Fruit fly (Drosophila melanogaster) whole organism, embryonic: ENCODE results near the gene tomb.

Source experiments
- CG10209 ChIP-seq: fragments of 200-800 bp; sonication (Bioruptor generic); optimal IDR thresholded peaks from 3 replicates; lab custom pipeline; 2017; ENCODE audit warnings: missing biosample characterization, mild to moderate bottlenecking, missing genetic modification characterization, missing genetic modification reagents
- CG10321 ChIP-seq: fragments of 200-800 bp; sonication (Bioruptor generic); IDR thresholded peaks from 2 replicates; pipeline ENCODE4 v1.3.6; 2022; ENCODE audit warnings: missing biosample characterization, missing genetic modification characterization
- CG10654 ChIP-seq: fragments of 200-800 bp; sonication (Bioruptor generic); optimal IDR thresholded peaks from 2 replicates; lab custom pipeline; 2016; ENCODE audit warnings: missing biosample characterization, missing genetic modification characterization
- CG11696 ChIP-seq: fragments of 200-800 bp; sonication (Bioruptor generic); IDR thresholded peaks from 2 replicates; pipeline ENCODE4 v1.3.6; 2022; ENCODE audit warnings: missing biosample characterization, missing genetic modification characterization
- CG12104 ChIP-seq: fragments of 200-800 bp; sonication (Bioruptor generic); optimal IDR thresholded peaks from 3 replicates; lab custom pipeline; 2016; ENCODE audit warnings: missing biosample characterization, missing genetic modification characterization
- CG15269 ChIP-seq: fragments of 200-800 bp; sonication (Bioruptor generic); optimal IDR thresholded peaks from 2 replicates; lab custom pipeline; 2018; ENCODE audit warnings: missing biosample characterization, mild to moderate bottlenecking, missing genetic modification characterization, moderate library complexity
- CG15601 ChIP-seq: fragments of 200-800 bp; sonication (Bioruptor generic); optimal IDR thresholded peaks from 3 replicates; lab custom pipeline; 2019; ENCODE audit warnings: missing biosample characterization, mild to moderate bottlenecking, missing genetic modification characterization, moderate library complexity
- CG17328 ChIP-seq: fragments of 200-800 bp; sonication (Bioruptor generic); IDR thresholded peaks from 2 replicates; pipeline ENCODE4 v1.3.6; 2022; ENCODE audit warnings: missing biosample characterization, missing genetic modification characterization
- CG17912 ChIP-seq: fragments of 200-800 bp; sonication (Bioruptor generic); optimal IDR thresholded peaks from 2 replicates; lab custom pipeline; 2018; ENCODE audit warnings: missing biosample characterization, mild to moderate bottlenecking, missing genetic modification characterization
- CG18599 ChIP-seq: fragments of 200-800 bp; sonication (Bioruptor generic); optimal IDR thresholded peaks from 3 replicates; lab custom pipeline; 2017; ENCODE audit warnings: missing biosample characterization, missing genetic modification characterization, mild to moderate bottlenecking, moderate library complexity, missing genetic modification reagents
- CG18619 ChIP-seq: fragments of 200-800 bp; sonication (Bioruptor generic); optimal IDR thresholded peaks from 3 replicates; lab custom pipeline; 2017; ENCODE audit warnings: missing biosample characterization, mild to moderate bottlenecking, missing genetic modification characterization
- CG2116 ChIP-seq: fragments of 200-800 bp; sonication (Bioruptor generic); optimal IDR thresholded peaks from 3 replicates; lab custom pipeline; 2018; ENCODE audit warnings: missing biosample characterization, mild to moderate bottlenecking, missing genetic modification characterization
- CG2875 ChIP-seq: fragments of 200-800 bp; sonication (Bioruptor generic); optimal IDR thresholded peaks from 2 replicates; lab custom pipeline; 2017; ENCODE audit warnings: missing biosample characterization, mild to moderate bottlenecking, missing genetic modification characterization, missing genetic modification reagents
- CG3847 ChIP-seq: fragments of 200-800 bp; sonication (Bioruptor generic); IDR thresholded peaks from 2 replicates; pipeline ENCODE4 v1.3.6; 2022; ENCODE audit warnings: missing biosample characterization, missing genetic modification characterization
- CG6689 ChIP-seq: fragments of 200-800 bp; sonication (Bioruptor generic); IDR thresholded peaks from 2 replicates; pipeline ENCODE4 v1.3.6; 2022; ENCODE audit warnings: missing biosample characterization, missing genetic modification characterization
- CG6791 ChIP-seq: fragments of 200-800 bp; sonication (Bioruptor generic); IDR thresholded peaks from 3 replicates; pipeline ENCODE4 v1.3.6; 2022; ENCODE audit warnings: missing biosample characterization, missing genetic modification characterization; ENCODE audit not compliant: partially characterized antibody
- CG7839 ChIP-seq: fragments of 200-800 bp; sonication (Bioruptor generic); optimal IDR thresholded peaks from 3 replicates; lab custom pipeline; 2018; ENCODE audit warnings: missing biosample characterization, mild to moderate bottlenecking, missing genetic modification characterization, moderate library complexity
- CG8290 ChIP-seq, 3 experiments: fragments of 200-800 bp; sonication (Bioruptor generic); optimal IDR thresholded peaks; 2 replicates each; lab custom pipeline; 2016 to 2019; ENCODE audit warnings: missing biosample characterization in 3 of 3, missing genetic modification characterization in 3 of 3, mild to moderate bottlenecking in 2 of 3, moderate library complexity in 1 of 3
- CG9932 ChIP-seq: fragments of 200-800 bp; sonication (Bioruptor generic); IDR thresholded peaks from 2 replicates; pipeline ENCODE4 v1.3.6; 2022; ENCODE audit warnings: missing biosample characterization, missing genetic modification characterization
- Dip2 ChIP-seq: fragments of 200-800 bp; sonication (Bioruptor generic); IDR thresholded peaks from 2 replicates; pipeline ENCODE4 v1.3.6; 2022; ENCODE audit warnings: missing biosample characterization, missing genetic modification characterization
- Dp ChIP-seq: fragments of 200-800 bp; sonication (Bioruptor generic); optimal IDR thresholded peaks from 2 replicates; lab custom pipeline; 2018; ENCODE audit warnings: missing biosample characterization, mild to moderate bottlenecking, missing genetic modification characterization, moderate library complexity
- HLH54F ChIP-seq: fragments of 200-800 bp; sonication (Bioruptor generic); optimal IDR thresholded peaks from 3 replicates; lab custom pipeline; 2016; ENCODE audit warnings: missing biosample characterization, missing genetic modification characterization
- Hsf ChIP-seq: fragments of 200-800 bp; sonication (Bioruptor generic); optimal IDR thresholded peaks from 3 replicates; lab custom pipeline; 2016; ENCODE audit warnings: missing biosample characterization, missing genetic modification characterization
- Nf-YA ChIP-seq: fragments of 200-800 bp; sonication (Bioruptor generic); IDR thresholded peaks from 2 replicates; pipeline ENCODE4 v1.3.6; 2022; ENCODE audit warnings: missing biosample characterization, missing genetic modification characterization
- Pdp1 ChIP-seq, 2 experiments: fragments of 200-800 bp; sonication (Bioruptor generic); optimal IDR thresholded peaks; 3 replicates each; lab custom pipeline; 2016; ENCODE audit warnings: missing biosample characterization in 2 of 2, missing genetic modification characterization in 2 of 2, mild to moderate bottlenecking in 1 of 2, moderate library complexity in 1 of 2
- Sry-δ ChIP-seq: fragments of 200-800 bp; sonication (Bioruptor generic); optimal IDR thresholded peaks from 2 replicates; lab custom pipeline; 2016; ENCODE audit warnings: missing biosample characterization, missing genetic modification characterization
- Stat92E ChIP-seq, 3 experiments: fragments of >200 bp in 2 of 3; fragments of 200-800 bp in 1 of 3; sonication (Bioruptor generic) in 1 of 3; optimal IDR thresholded peaks; 2 replicates each; lab custom pipeline; 2017 to 2019; ENCODE audit warnings: missing biosample characterization in 3 of 3, missing genetic modification characterization in 3 of 3, mild to moderate bottlenecking in 1 of 3, moderate library complexity in 1 of 3
- Taf1 ChIP-seq: fragments of 200-800 bp; sonication (Bioruptor generic); IDR thresholded peaks from 2 replicates; pipeline ENCODE4 v1.3.6; 2022; ENCODE audit warnings: missing biosample characterization, missing genetic modification characterization
- Xrp1 ChIP-seq: fragments of 200-800 bp; sonication (Bioruptor generic); IDR thresholded peaks from 2 replicates; pipeline ENCODE4 v1.3.6; 2022; ENCODE audit warnings: missing biosample characterization, missing genetic modification characterization
- YL-1 ChIP-seq: fragments of 200-800 bp; sonication (Bioruptor generic); optimal IDR thresholded peaks from 3 replicates; lab custom pipeline; 2017; ENCODE audit warnings: missing biosample characterization, mild to moderate bottlenecking, missing genetic modification characterization
- aop ChIP-seq: fragments of 200-800 bp; sonication (Bioruptor generic); IDR thresholded peaks from 2 replicates; pipeline ENCODE4 v1.3.6; 2022; ENCODE audit warnings: missing biosample characterization, missing genetic modification characterization
- dpn ChIP-seq, 2 experiments: fragments of 200-800 bp; sonication (Bioruptor generic); optimal IDR thresholded peaks; 3 replicates each; lab custom pipeline; 2016; ENCODE audit warnings: missing biosample characterization in 2 of 2, missing genetic modification characterization in 2 of 2
- ewg ChIP-seq: fragments of 200-800 bp; sonication (Bioruptor generic); optimal IDR thresholded peaks from 3 replicates; lab custom pipeline; 2017; ENCODE audit warnings: mild to moderate bottlenecking, missing biosample characterization, missing genetic modification reagents, missing genetic modification characterization
- exex ChIP-seq: fragments of 200-800 bp; sonication (Bioruptor generic); optimal IDR thresholded peaks from 4 replicates; lab custom pipeline; 2018; ENCODE audit warnings: missing biosample characterization, mild to moderate bottlenecking, missing genetic modification characterization, moderate library complexity
- ftz-f1 ChIP-seq: fragments of 200-800 bp; sonication (Bioruptor generic); optimal IDR thresholded peaks from 2 replicates; lab custom pipeline; 2016; ENCODE audit warnings: missing biosample characterization, missing genetic modification characterization
- lilli ChIP-seq: fragments of 200-800 bp; sonication (Bioruptor generic); optimal IDR thresholded peaks from 3 replicates; lab custom pipeline; 2016; ENCODE audit warnings: missing biosample characterization, missing genetic modification characterization
- lov ChIP-seq, 2 experiments: fragments of 200-800 bp in 1 of 2; fragments of >200 bp in 1 of 2; sonication (Bioruptor generic) in 1 of 2; IDR thresholded peaks in 1 of 2; optimal IDR thresholded peaks in 1 of 2; 2 replicates in 1 of 2; 3 replicates in 1 of 2; pipeline versions ENCODE4 v1.3.6 to Lab custom; 2017 to 2022; ENCODE audit warnings: missing biosample characterization in 1 of 2, missing genetic modification characterization in 1 of 2
- pan ChIP-seq, 4 experiments: fragments of >200 bp in 3 of 4; fragments of 200-800 bp in 1 of 4; sonication (Bioruptor generic) in 1 of 4; optimal IDR thresholded peaks in 3 of 4; IDR thresholded peaks in 1 of 4; 2 replicates each; pipeline versions ENCODE4 v1.3.6 to Lab custom; 2017 to 2022; ENCODE audit warnings: missing biosample characterization in 2 of 4, missing genetic modification characterization in 2 of 4, mixed read lengths in 1 of 4
- peb ChIP-seq: fragments of 200-800 bp; sonication (Bioruptor generic); IDR thresholded peaks from 2 replicates; pipeline ENCODE4 v1.3.6; 2022; ENCODE audit warnings: missing biosample characterization, missing genetic modification characterization
- prd ChIP-seq, 3 experiments: fragments of >200 bp in 2 of 3; fragments of 200-800 bp in 1 of 3; sonication (Bioruptor generic) in 1 of 3; optimal IDR thresholded peaks in 2 of 3; IDR thresholded peaks in 1 of 3; 2 replicates in 2 of 3; 3 replicates in 1 of 3; pipeline versions ENCODE4 v1.3.6 to Lab custom; 2017 to 2022; ENCODE audit warnings: missing biosample characterization in 1 of 3, missing genetic modification characterization in 1 of 3
- row ChIP-seq: fragments of 200-800 bp; sonication (Bioruptor generic); IDR thresholded peaks from 3 replicates; pipeline ENCODE4 v1.3.6; 2022; ENCODE audit warnings: missing biosample characterization, missing genetic modification characterization
- schlank ChIP-seq: fragments of 200-800 bp; sonication (Bioruptor generic); optimal IDR thresholded peaks from 2 replicates; lab custom pipeline; 2018; ENCODE audit warnings: missing biosample characterization, mild to moderate bottlenecking, missing genetic modification characterization
- slbo ChIP-seq: fragments of 200-800 bp; sonication (Bioruptor generic); IDR thresholded peaks from 2 replicates; pipeline ENCODE4 v1.3.6; 2022; ENCODE audit warnings: missing biosample characterization, missing genetic modification characterization
- tin ChIP-seq: fragments of 200-800 bp; sonication (Bioruptor generic); optimal IDR thresholded peaks from 3 replicates; lab custom pipeline; 2016; ENCODE audit warnings: missing biosample characterization, missing genetic modification characterization

Gene tomb

dm6 chr2L:5523848-5524473 is 12.6 kb downstream of the tomb start, which contains the start of the genes Vps52 and Elp4 (continued):
- TF ChIP-seq CG18619 (GFP tag; lab: Kevin White, UChicago) (peak; percentile 67), Xrp1 (peak; percentile 74), aop (GFP tag; lab: Robert Waterston, UW) (no peak), Dip2 (no peak), CG10321 (GFP tag; lab: Robert Waterston, UW) (no peak), CG15601 (peak; percentile 69), CG17912 (GFP tag; lab: Kevin White, UChicago) (peak; percentile 5), YL-1 (GFP tag; lab: Kevin White, UChicago) (peak; percentile 20), CG2116 (GFP tag; lab: Kevin White, UChicago) (peak; percentile 86), lov (optimal IDR thresholded peaks at IDR 0.05; lab: Kevin White, UChicago) (no peak), lov (GFP tag; IDR thresholded peaks at IDR 0.05; lab: Robert Waterston, UW) (no peak), CG2875 (GFP tag; lab: Kevin White, UChicago) (peak; percentile 16), prd (optimal IDR thresholded peaks at IDR 0.05; lab: Kevin White, UChicago) (no peak), prd (GFP tag; IDR thresholded peaks at IDR 0.05; lab: Robert Waterston, UW) (peak; percentile 75)

dm6 chr2L:5520757-5521156 is 15.8 kb downstream of the tomb start:
- TF ChIP-seq CG11696 (GFP tag; lab: Robert Waterston, UW), result peak; percentile 71
- peak; percentile 33 for TF ChIP-seq exex (tag; lab: Kevin White, UChicago)
- TF ChIP-seq pan (optimal IDR thresholded peaks at IDR 0.05; lab: Kevin White, UChicago), result no peak
- peak in 1 of 2 experiments; percentile 7 for TF ChIP-seq pan (GFP tag; optimal IDR thresholded peaks at IDR 0.05 in 1 of 2, IDR thresholded peaks at IDR 0.05 in 1 of 2)
- TF ChIP-seq Taf1 (GFP tag; lab: Robert Waterston, UW), result no peak
- TF ChIP-seq Dp, result no peak
- no peak for TF ChIP-seq CG15601
- TF ChIP-seq Pdp1 (GFP tag; optimal IDR thresholded peaks at IDR 0.05; lab: Kevin White, UChicago), result peak in 1 of 2 experiments; percentile 20
- TF ChIP-seq peb (GFP tag; lab: Robert Waterston, UW), result no peak
- TF ChIP-seq CG7839, result peak; percentile 11
- TF ChIP-seq Nf-YA (GFP tag; lab: Robert Waterston, UW), result no peak

DNA sequence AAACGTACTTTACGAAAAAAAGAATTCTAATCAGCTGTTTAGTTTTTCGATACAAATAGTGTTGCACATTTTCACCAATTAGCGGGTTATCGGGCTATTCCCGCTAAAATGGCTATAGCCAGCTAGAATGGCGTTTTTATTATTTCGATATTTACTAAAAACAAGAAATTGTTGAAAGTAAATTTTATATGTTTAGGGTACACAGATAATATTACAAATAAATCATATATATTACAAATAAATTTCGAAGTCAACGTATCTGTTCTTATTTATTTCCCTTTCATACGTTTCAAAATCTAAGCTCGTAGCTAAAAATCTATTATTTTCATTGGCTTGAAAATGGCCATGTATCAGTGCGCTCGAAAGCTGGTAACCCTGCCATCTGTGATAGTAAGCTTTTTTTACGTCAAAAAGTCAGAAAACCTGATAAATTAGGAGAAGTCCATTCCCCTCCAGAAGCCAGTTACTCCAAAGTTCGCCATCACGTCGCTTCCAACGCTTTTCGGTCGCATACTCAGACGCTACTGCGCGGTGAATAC is 16.6 kb downstream of the tomb start, which contains the start of the genes CG7382 and cl:
Gene CG7382 (minus strand): TSS at position 51 of the 539 bp plus-strand sequence.
Gene cl (plus strand): TSS at position 290 of the 539 bp plus-strand sequence.
- TF ChIP-seq CG3847, result peak; percentile 69
- peak; percentile 24 for TF ChIP-seq Hsf
- TF ChIP-seq schlank (tag; lab: Kevin White, UChicago), result no peak
- peak; percentile 45 for TF ChIP-seq tin
- peak in 1 of 3 experiments; percentile 24 for TF ChIP-seq Stat92E (GFP tag; optimal IDR thresholded peaks at IDR 0.05; lab: Kevin White, UChicago)
- TF ChIP-seq CG18599 (GFP tag; lab: Kevin White, UChicago), result peak; percentile 36
- TF ChIP-seq CG9932 (GFP tag; lab: Robert Waterston, UW), result peak; percentile 76
- TF ChIP-seq CG17328 (GFP tag; lab: Robert Waterston, UW), result no peak
- peak; percentile 18 for TF ChIP-seq Sry-δ (GFP tag; lab: Kevin White, UChicago)
- peak; percentile 55 for TF ChIP-seq CG7839
- TF ChIP-seq row (GFP tag; lab: Robert Waterston, UW), result peak; percentile 93
- TF ChIP-seq ftz-f1 (GFP tag; lab: Kevin White, UChicago), result no peak
- TF ChIP-seq slbo (GFP tag; lab: Robert Waterston, UW), result peak; percentile 61
- peak; percentile 60 for TF ChIP-seq CG12104 (GFP tag; lab: Kevin White, UChicago)
- peak; percentile 31 for TF ChIP-seq HLH54F
- TF ChIP-seq CG15269, result peak; percentile 35
- TF ChIP-seq dpn (GFP tag; optimal IDR thresholded peaks at IDR 0.05; lab: Kevin White, UChicago), result peak in 1 of 2 experiments; percentile 57
- no peak for TF ChIP-seq CG6689 (GFP tag; lab: Robert Waterston, UW)
- no peak for TF ChIP-seq ewg
- peak; percentile 2 for TF ChIP-seq CG10209 (GFP tag; lab: Kevin White, UChicago)
- TF ChIP-seq CG10654 (GFP tag; lab: Kevin White, UChicago), result peak; percentile 36
- peak; percentile 46 for TF ChIP-seq CG8290 (GFP tag; optimal IDR thresholded peaks at IDR 0.05; lab: Kevin White, UChicago)
- TF ChIP-seq CG8290 (tag; optimal IDR thresholded peaks at IDR 0.05; lab: Kevin White, UChicago), result no peak
- no peak for TF ChIP-seq CG6791 (GFP tag; lab: Robert Waterston, UW)
- TF ChIP-seq lilli (GFP tag; lab: Kevin White, UChicago), result peak; percentile 41
- no peak for TF ChIP-seq YL-1 (GFP tag; lab: Kevin White, UChicago)
